Worm (Caenorhabditis elegans): ENCODE measurements around the gene frg-1.

ce11 chrIII:12960705-12961104, 18.3 kb upstream of the frg-1 start:
- TF ChIP-seq ceh-88 (GFP tag; IDR thresholded peaks at IDR 0.05) (no peak), ces-1 (GFP tag; optimal IDR thresholded peaks at IDR 0.05) (no peak)

All from whole organism, L1 larva.